Fruit fly (Drosophila melanogaster) whole organism, adult: ENCODE results near the gene CG5693.

Experiments used
- CG11617 ChIP-seq: fragments of 200-800 bp; sonication (Bioruptor generic); optimal IDR thresholded peaks from 2 replicates; lab custom pipeline; 2017; ENCODE audit warnings: mild to moderate bottlenecking, missing biosample characterization, missing genetic modification reagents, missing genetic modification characterization
- CG12768 ChIP-seq: fragments of 200-800 bp; sonication (Bioruptor generic); optimal IDR thresholded peaks from 2 replicates; lab custom pipeline; 2017; ENCODE audit warnings: missing biosample characterization, missing genetic modification characterization, mild to moderate bottlenecking, moderate library complexity, missing genetic modification reagents
- CG14711 ChIP-seq: fragments of 200-800 bp; sonication (Bioruptor generic); optimal IDR thresholded peaks from 2 replicates; lab custom pipeline; 2018; ENCODE audit warnings: missing biosample characterization, mild to moderate bottlenecking, missing genetic modification characterization, moderate library complexity
- CG1620 ChIP-seq: fragments of 200-800 bp; sonication (Bioruptor generic); optimal IDR thresholded peaks from 2 replicates; lab custom pipeline; 2016; ENCODE audit warnings: missing biosample characterization, missing genetic modification characterization
- CG33017 ChIP-seq: fragments of 200-800 bp; sonication (Bioruptor generic); optimal IDR thresholded peaks from 2 replicates; lab custom pipeline; 2018; ENCODE audit warnings: missing biosample characterization, mild to moderate bottlenecking, missing genetic modification characterization, moderate library complexity
- CG5204 ChIP-seq: fragments of 200-800 bp; sonication (Bioruptor generic); optimal IDR thresholded peaks from 2 replicates; lab custom pipeline; 2016; ENCODE audit warnings: missing biosample characterization, missing genetic modification characterization
- CG7045 ChIP-seq: fragments of 200-800 bp; sonication (Bioruptor generic); optimal IDR thresholded peaks from 2 replicates; lab custom pipeline; 2017; ENCODE audit warnings: missing biosample characterization, mild to moderate bottlenecking, missing genetic modification characterization
- CG7101 ChIP-seq: fragments of 200-800 bp; sonication (Bioruptor generic); optimal IDR thresholded peaks from 2 replicates; lab custom pipeline; 2018; ENCODE audit warnings: missing biosample characterization, mild to moderate bottlenecking, missing genetic modification characterization, moderate library complexity
- Clk ChIP-seq: fragments of 200-800 bp; sonication (Bioruptor generic); optimal IDR thresholded peaks from 2 replicates; lab custom pipeline; 2017; ENCODE audit warnings: missing biosample characterization, missing genetic modification characterization
- Crg-1 ChIP-seq: fragments of 200-800 bp; sonication (Bioruptor generic); optimal IDR thresholded peaks from 2 replicates; lab custom pipeline; 2016; ENCODE audit warnings: missing biosample characterization, missing genetic modification characterization
- Hr96 ChIP-seq: fragments of 200-800 bp; sonication (Bioruptor generic); optimal IDR thresholded peaks from 2 replicates; lab custom pipeline; 2016; ENCODE audit warnings: missing biosample characterization, missing genetic modification characterization
- Mnt ChIP-seq: fragments of 200-800 bp; sonication (Bioruptor generic); optimal IDR thresholded peaks from 2 replicates; lab custom pipeline; 2016; ENCODE audit warnings: missing biosample characterization, mild to moderate bottlenecking, missing genetic modification characterization
- bab1 ChIP-seq: fragments of 200-800 bp; sonication (Bioruptor generic); optimal IDR thresholded peaks from 3 replicates; lab custom pipeline; 2019; ENCODE audit warnings: missing biosample characterization, mild to moderate bottlenecking, missing genetic modification characterization, moderate library complexity
- cic ChIP-seq: fragments of 200-800 bp; sonication (Bioruptor generic); optimal IDR thresholded peaks from 2 replicates; lab custom pipeline; 2017; ENCODE audit warnings: missing biosample characterization, mild to moderate bottlenecking, missing genetic modification characterization, moderate library complexity
- cnc ChIP-seq, 2 experiments: fragments of >200 bp; optimal IDR thresholded peaks; 2 replicates each; lab custom pipeline; 2017
- kay ChIP-seq: fragments of 200-800 bp; sonication (Bioruptor generic); peaks from one replicate; lab custom pipeline; 2016; ENCODE audit warnings: missing biosample characterization, missing genetic modification characterization, borderline replicate concordance
- ovo ChIP-seq: fragments of 200-800 bp; sonication (Bioruptor generic); optimal IDR thresholded peaks from 2 replicates; lab custom pipeline; 2016; ENCODE audit warnings: missing biosample characterization, missing genetic modification characterization
- pad ChIP-seq: fragments of 200-800 bp; sonication (Bioruptor generic); optimal IDR thresholded peaks from 3 replicates; lab custom pipeline; 2017; ENCODE audit warnings: missing biosample characterization, missing genetic modification characterization, mild to moderate bottlenecking, moderate library complexity, missing genetic modification reagents
- tj ChIP-seq: fragments of 200-800 bp; sonication (Bioruptor generic); optimal IDR thresholded peaks from 3 replicates; lab custom pipeline; 2017; ENCODE audit warnings: missing biosample characterization, mild to moderate bottlenecking, missing genetic modification characterization, moderate library complexity
- toe ChIP-seq: fragments of 200-800 bp; sonication (Bioruptor generic); optimal IDR thresholded peaks from 2 replicates; lab custom pipeline; 2016; ENCODE audit warnings: missing biosample characterization, missing genetic modification characterization

The CG5693 gene

DNA sequence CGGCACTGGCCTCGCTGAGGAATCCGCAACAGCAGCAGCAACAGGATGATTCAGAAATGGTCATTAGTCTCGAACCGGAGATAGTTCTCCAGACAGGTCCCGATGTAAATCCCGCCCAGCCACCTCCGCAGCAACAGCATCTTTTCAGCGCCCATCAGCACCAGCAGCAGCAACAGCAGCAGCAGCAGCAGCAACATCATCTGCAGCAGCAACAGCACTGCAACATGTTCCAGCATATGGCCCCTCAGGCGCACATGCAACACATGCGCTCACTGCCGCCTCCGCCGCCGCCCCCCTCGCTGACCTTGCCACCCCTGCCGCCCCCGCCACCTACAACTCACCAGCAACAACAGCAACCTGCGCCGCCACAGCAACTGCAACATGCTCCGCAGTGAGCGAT lies 33.4 kb upstream of the CG5693 start:
- TF ChIP-seq CG11617 (GFP tag; lab: Kevin White, UChicago) (no peak), tj (GFP tag; lab: Kevin White, UChicago) (no peak), ovo (no peak), CG7101 (tag; lab: Kevin White, UChicago) (no peak), CG12768 (GFP tag; lab: Kevin White, UChicago) (no peak)

DNA sequence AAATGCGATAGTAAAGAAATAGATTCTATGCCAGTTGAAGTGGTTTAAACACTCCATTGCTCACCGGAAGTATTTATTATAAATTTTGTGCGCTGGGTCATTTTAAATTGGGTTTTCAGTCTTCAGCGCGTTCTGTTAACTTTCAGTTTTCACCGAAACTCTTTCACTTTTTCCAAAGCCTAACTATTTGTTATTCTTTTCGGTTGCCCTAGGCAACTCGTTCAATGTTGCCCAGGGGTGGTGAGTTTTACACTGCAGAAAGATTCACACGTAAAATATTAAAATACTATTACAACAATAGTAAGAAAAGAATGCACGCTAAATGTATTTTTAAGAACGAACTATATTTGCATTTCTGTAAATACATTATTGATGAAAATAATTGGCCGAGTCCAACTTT lies 24.1 kb upstream of the CG5693 start, which contains the start of gene btv:
Gene btv (minus strand): TSS at position 101 of the 400 bp plus-strand sequence.
- TF ChIP-seq CG5204 (no peak), CG1620 (GFP tag; lab: Kevin White, UChicago) (no peak), tj (GFP tag; lab: Kevin White, UChicago) (no peak), CG7101 (tag; lab: Kevin White, UChicago) (no peak), toe (GFP tag; lab: Kevin White, UChicago) (no peak)

- no peak for TF ChIP-seq CG33017 (tag; lab: Kevin White, UChicago)
Measured at dm6 chr2L:17986099-17986498, 20.3 kb upstream of the CG5693 start, which contains the start of gene CG5681. CG5681 (plus strand) TSS chr2L:17986399.

DNA sequence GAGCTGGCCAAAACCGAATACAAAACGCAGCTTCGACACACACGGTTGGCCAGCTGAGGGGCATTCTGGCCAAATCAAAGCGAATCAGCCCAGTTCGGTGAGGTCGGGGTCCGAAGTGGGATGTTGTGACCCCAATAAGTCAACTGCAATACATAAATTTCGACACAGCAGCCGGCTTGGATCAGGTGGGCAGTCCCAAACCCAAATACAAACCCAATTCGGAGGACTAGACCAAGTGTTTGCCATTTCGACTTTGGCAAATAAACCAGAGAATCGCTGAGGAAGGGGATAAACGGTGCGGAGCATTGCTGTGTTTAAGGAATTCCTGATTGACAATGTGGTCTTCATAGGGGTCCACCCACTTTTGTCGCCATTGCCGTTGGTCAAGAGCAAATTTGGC lies 17.5 kb upstream of the CG5693 start:
- no peak for TF ChIP-seq Hr96
- TF ChIP-seq Crg-1 (GFP tag; lab: Kevin White, UChicago), result no peak
- TF ChIP-seq cic (GFP tag; lab: Kevin White, UChicago), result no peak
- no peak for TF ChIP-seq CG12768 (GFP tag; lab: Kevin White, UChicago)

dm6 chr2L:17990118-17990517 lies 16.3 kb upstream of the CG5693 start, which contains the start of gene Prosbeta5R2:
Prosbeta5R2 (plus strand) TSS chr2L:17990418.
- TF ChIP-seq toe (GFP tag; lab: Kevin White, UChicago), result no peak

dm6 chr2L:17990771-17991170 lies 15.7 kb upstream of the CG5693 start:
- TF ChIP-seq bab1 (GFP tag; lab: Kevin White, UChicago) (no peak), CG12768 (GFP tag; lab: Kevin White, UChicago) (no peak), CG1620 (GFP tag; lab: Kevin White, UChicago) (no peak), CG33017 (tag; lab: Kevin White, UChicago) (no peak), CG11617 (GFP tag; lab: Kevin White, UChicago) (no peak), Clk (GFP tag; lab: Kevin White, UChicago) (no peak), Mnt (no peak), pad (GFP tag; lab: Kevin White, UChicago) (no peak), Hr96 (no peak), toe (GFP tag; lab: Kevin White, UChicago) (no peak), CG5204 (no peak), cnc (optimal IDR thresholded peaks at IDR 0.05; lab: Kevin White, UChicago) (no peak), CG7101 (tag; lab: Kevin White, UChicago) (no peak), CG7045 (GFP tag; lab: Kevin White, UChicago) (no peak), kay (GFP tag; lab: Kevin White, UChicago) (no peak)

DNA sequence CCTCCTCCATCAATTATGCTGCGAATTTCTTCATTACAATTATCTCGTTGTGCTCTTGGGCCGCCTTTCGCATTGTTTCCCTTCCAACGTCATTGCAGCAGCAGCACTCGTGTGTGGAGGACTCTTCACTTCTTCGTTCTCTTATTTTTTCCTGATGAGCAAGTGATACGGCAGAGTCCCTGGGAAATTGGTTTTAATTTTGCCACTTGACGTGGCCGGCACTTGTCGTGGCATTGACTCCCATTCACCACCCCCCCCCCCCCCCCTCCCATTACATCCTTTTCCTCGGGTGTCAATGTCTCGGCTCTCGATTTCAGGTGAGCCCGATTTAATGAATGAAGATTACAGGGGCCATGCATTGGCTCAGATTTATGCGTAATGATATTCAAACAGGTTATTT lies 4.3 kb upstream of the CG5693 start:
- no peak for TF ChIP-seq cnc (optimal IDR thresholded peaks at IDR 0.05; lab: Kevin White, UChicago)
- no peak for TF ChIP-seq Hr96
- TF ChIP-seq CG7101 (tag; lab: Kevin White, UChicago), result no peak
- TF ChIP-seq CG1620 (GFP tag; lab: Kevin White, UChicago), result no peak
- TF ChIP-seq Clk (GFP tag; lab: Kevin White, UChicago), result no peak
- TF ChIP-seq CG33017 (tag; lab: Kevin White, UChicago), result no peak
- TF ChIP-seq CG11617 (GFP tag; lab: Kevin White, UChicago), result no peak
- TF ChIP-seq CG7045 (GFP tag; lab: Kevin White, UChicago), result no peak
- TF ChIP-seq cic (GFP tag; lab: Kevin White, UChicago), result no peak
- TF ChIP-seq CG14711 (tag; lab: Kevin White, UChicago), result no peak
- no peak for TF ChIP-seq tj (GFP tag; lab: Kevin White, UChicago)
- no peak for TF ChIP-seq bab1 (GFP tag; lab: Kevin White, UChicago)
- TF ChIP-seq kay (GFP tag; lab: Kevin White, UChicago), result no peak
- TF ChIP-seq Mnt, result no peak

DNA sequence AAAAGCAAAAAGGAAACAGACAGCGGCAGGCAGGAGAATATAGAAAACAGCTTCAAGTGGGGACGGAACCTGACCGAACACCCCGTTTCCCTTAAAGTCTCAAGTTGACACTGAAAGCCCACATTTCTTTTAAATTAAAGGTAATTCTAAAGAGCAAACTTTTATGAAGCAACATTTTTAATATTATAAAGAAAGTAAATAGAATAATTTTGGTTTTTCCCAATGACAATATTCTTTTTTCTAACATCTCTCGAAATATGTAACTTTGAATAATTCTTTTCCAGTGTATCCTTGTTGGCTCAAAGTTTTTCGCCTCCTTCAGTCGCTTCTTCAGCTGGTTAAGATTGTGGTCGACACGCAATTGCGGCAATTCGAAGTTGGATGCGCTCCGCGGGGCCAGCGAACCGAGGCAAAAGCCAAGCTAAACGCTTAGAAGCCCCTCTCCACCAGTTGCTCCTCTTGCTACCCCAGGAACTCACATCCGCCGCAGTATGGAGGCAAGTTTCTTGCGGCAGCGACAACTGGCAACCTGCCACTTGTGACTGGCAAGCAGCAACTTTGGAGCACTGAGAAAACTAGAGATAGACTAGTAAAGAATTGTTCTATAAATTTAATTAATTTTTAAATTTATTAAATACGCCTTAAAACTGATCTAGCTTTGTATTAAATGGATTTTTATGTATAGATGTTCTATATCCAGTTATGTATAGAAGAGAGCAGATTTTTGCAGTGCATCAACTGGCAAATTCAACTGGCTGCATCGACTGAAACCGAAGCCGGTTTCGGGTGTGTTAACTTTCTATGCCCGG lies 3.2 kb upstream of the CG5693 start:
- TF ChIP-seq CG7101 (tag; lab: Kevin White, UChicago) (no peak), ovo (no peak), CG7045 (GFP tag; lab: Kevin White, UChicago) (no peak), bab1 (GFP tag; lab: Kevin White, UChicago) (no peak), cic (GFP tag; lab: Kevin White, UChicago) (no peak), Crg-1 (GFP tag; lab: Kevin White, UChicago) (no peak), Clk (GFP tag; lab: Kevin White, UChicago) (no peak), CG12768 (GFP tag; lab: Kevin White, UChicago) (no peak), CG11617 (GFP tag; lab: Kevin White, UChicago) (no peak), CG1620 (GFP tag; lab: Kevin White, UChicago) (no peak), CG33017 (tag; lab: Kevin White, UChicago) (no peak), tj (GFP tag; lab: Kevin White, UChicago) (no peak), Hr96 (no peak)
